Fruit fly (Drosophila melanogaster) whole organism, embryonic: ENCODE results near the gene CG13921.

Source experiments
- CG1024 ChIP-seq: fragments of 200-800 bp; sonication (Bioruptor generic); IDR thresholded peaks from 2 replicates; pipeline ENCODE4 v1.3.6; 2022; ENCODE audit warnings: missing biosample characterization, missing genetic modification characterization
- CG10366 ChIP-seq: fragments of 200-800 bp; sonication (Bioruptor generic); IDR thresholded peaks from 2 replicates; pipeline ENCODE4 v1.3.6; 2022; ENCODE audit warnings: missing biosample characterization, missing genetic modification characterization
- CG10654 ChIP-seq: fragments of 200-800 bp; sonication (Bioruptor generic); optimal IDR thresholded peaks from 2 replicates; lab custom pipeline; 2016; ENCODE audit warnings: missing biosample characterization, missing genetic modification characterization
- CG10979 ChIP-seq: fragments of 200-800 bp; sonication (Bioruptor generic); optimal IDR thresholded peaks from 2 replicates; lab custom pipeline; 2018; ENCODE audit warnings: missing biosample characterization, mild to moderate bottlenecking, missing genetic modification characterization, moderate library complexity
- CG11093 ChIP-seq: fragments of 200-800 bp; sonication (Bioruptor generic); IDR thresholded peaks from 3 replicates; pipeline ENCODE4 v1.3.6; 2022; ENCODE audit warnings: missing biosample characterization, missing genetic modification characterization
- CG11247 ChIP-seq: fragments of 200-800 bp; sonication (Bioruptor generic); IDR thresholded peaks from 2 replicates; pipeline ENCODE4 v1.3.6; 2022; ENCODE audit warnings: missing biosample characterization, missing genetic modification characterization
- CG11560 ChIP-seq: fragments of 200-800 bp; sonication (Bioruptor generic); IDR thresholded peaks from 3 replicates; pipeline ENCODE4 v1.3.6; 2022; ENCODE audit warnings: missing biosample characterization, missing genetic modification characterization
- CG12942 ChIP-seq: fragments of 200-800 bp; sonication (Bioruptor generic); optimal IDR thresholded peaks from 3 replicates; lab custom pipeline; 2016; ENCODE audit warnings: missing biosample characterization, missing genetic modification characterization
- CG13296 ChIP-seq: fragments of 200-800 bp; sonication (Bioruptor generic); optimal IDR thresholded peaks from 3 replicates; lab custom pipeline; 2018; ENCODE audit warnings: missing biosample characterization, mild to moderate bottlenecking, missing genetic modification characterization
- CG14014 ChIP-seq: fragments of 200-800 bp; sonication (Bioruptor generic); IDR thresholded peaks from 2 replicates; pipeline ENCODE4 v1.3.6; 2022; ENCODE audit warnings: missing biosample characterization, missing genetic modification characterization
- CG14667 ChIP-seq: fragments of 200-800 bp; sonication (Bioruptor generic); IDR thresholded peaks from 2 replicates; pipeline ENCODE4 v1.3.6; 2022; ENCODE audit warnings: missing biosample characterization, missing genetic modification characterization
- CG15696 ChIP-seq: fragments of 200-800 bp; sonication (Bioruptor generic); optimal IDR thresholded peaks from 2 replicates; lab custom pipeline; 2019; ENCODE audit warnings: missing biosample characterization, mild to moderate bottlenecking, missing genetic modification characterization, moderate library complexity
- CG1832 ChIP-seq: fragments of 200-800 bp; sonication (Bioruptor generic); optimal IDR thresholded peaks from 2 replicates; lab custom pipeline; 2017; ENCODE audit warnings: missing biosample characterization, mild to moderate bottlenecking, missing genetic modification characterization, inconsistent platforms
- CG30431 ChIP-seq: fragments of 200-800 bp; sonication (Bioruptor generic); optimal IDR thresholded peaks from 2 replicates; lab custom pipeline; 2017; ENCODE audit warnings: missing biosample characterization, missing genetic modification characterization
- CG31224 ChIP-seq: fragments of 200-800 bp; sonication (Bioruptor generic); IDR thresholded peaks from 2 replicates; pipeline ENCODE4 v1.3.6; 2022; ENCODE audit warnings: missing biosample characterization, missing genetic modification characterization
- CG32772 ChIP-seq: fragments of 200-800 bp; sonication (Bioruptor generic); IDR thresholded peaks from 2 replicates; pipeline ENCODE4 v1.3.6; 2022; ENCODE audit warnings: missing biosample characterization, missing genetic modification characterization
- CG6175 ChIP-seq: fragments of 200-800 bp; sonication (Bioruptor generic); IDR thresholded peaks from 3 replicates; pipeline ENCODE4 v1.3.6; 2022; ENCODE audit warnings: missing biosample characterization, missing genetic modification characterization
- CG6254 ChIP-seq: fragments of 200-800 bp; sonication (Bioruptor generic); optimal IDR thresholded peaks from 3 replicates; lab custom pipeline; 2017; ENCODE audit warnings: mild to moderate bottlenecking, missing biosample characterization, missing genetic modification reagents, missing genetic modification characterization
- CG6689 ChIP-seq: fragments of 200-800 bp; sonication (Bioruptor generic); IDR thresholded peaks from 2 replicates; pipeline ENCODE4 v1.3.6; 2022; ENCODE audit warnings: missing biosample characterization, missing genetic modification characterization
- CG7372 ChIP-seq: fragments of 200-800 bp; sonication (Bioruptor generic); IDR thresholded peaks from 2 replicates; pipeline ENCODE4 v1.3.6; 2022; ENCODE audit warnings: missing biosample characterization, missing genetic modification characterization
- D19B ChIP-seq: fragments of 200-800 bp; sonication (Bioruptor generic); optimal IDR thresholded peaks from 2 replicates; lab custom pipeline; 2017; ENCODE audit warnings: missing biosample characterization, mild to moderate bottlenecking, missing genetic modification characterization
- Dad ChIP-seq: fragments of 200-800 bp; sonication (Bioruptor generic); optimal IDR thresholded peaks from 3 replicates; lab custom pipeline; 2016; ENCODE audit warnings: missing biosample characterization, missing genetic modification characterization
- Dek ChIP-seq: fragments of 200-800 bp; sonication (Bioruptor generic); optimal IDR thresholded peaks from 3 replicates; lab custom pipeline; 2019; ENCODE audit warnings: missing biosample characterization, mild to moderate bottlenecking, missing genetic modification characterization, moderate library complexity
- E2f2 ChIP-seq: fragments of 200-800 bp; sonication (Bioruptor generic); IDR thresholded peaks from 2 replicates; pipeline ENCODE4 v1.3.6; 2022; ENCODE audit warnings: missing biosample characterization, missing genetic modification characterization
- Elba2 ChIP-seq: fragments of 200-800 bp; sonication (Bioruptor generic); optimal IDR thresholded peaks from 3 replicates; lab custom pipeline; 2016; ENCODE audit warnings: missing biosample characterization, missing genetic modification characterization
- Fer2 ChIP-seq: fragments of 200-800 bp; sonication (Bioruptor generic); optimal IDR thresholded peaks from 2 replicates; lab custom pipeline; 2018; ENCODE audit warnings: missing biosample characterization, mild to moderate bottlenecking, missing genetic modification characterization, moderate library complexity
- Gsc ChIP-seq: fragments of 200-800 bp; sonication (Bioruptor generic); IDR thresholded peaks from 2 replicates; pipeline ENCODE4 v1.3.6; 2022; ENCODE audit warnings: missing biosample characterization, missing genetic modification characterization
- H15 ChIP-seq: fragments of 200-800 bp; sonication (Bioruptor generic); IDR thresholded peaks from 3 replicates; pipeline ENCODE4 v1.3.6; 2022; ENCODE audit warnings: missing biosample characterization, missing genetic modification characterization
- HLH4C ChIP-seq: fragments of 200-800 bp; sonication (Bioruptor generic); IDR thresholded peaks from 3 replicates; pipeline ENCODE4 v1.3.6; 2022; ENCODE audit warnings: missing biosample characterization, missing genetic modification characterization; ENCODE audit not compliant: partially characterized antibody
- Lhr ChIP-seq: fragments of 200-800 bp; sonication (Bioruptor generic); optimal IDR thresholded peaks from 3 replicates; lab custom pipeline; 2017; ENCODE audit warnings: mild to moderate bottlenecking, missing biosample characterization, missing genetic modification reagents, missing genetic modification characterization
- Max ChIP-seq: fragments of 200-800 bp; sonication (Bioruptor generic); optimal IDR thresholded peaks from 2 replicates; lab custom pipeline; 2016; ENCODE audit warnings: missing biosample characterization, mild to moderate bottlenecking, missing genetic modification characterization
- NFAT ChIP-seq: fragments of 200-800 bp; sonication (Bioruptor generic); IDR thresholded peaks from 2 replicates; pipeline ENCODE4 v1.3.6; 2022; ENCODE audit warnings: missing biosample characterization, missing genetic modification characterization
- Neu2 ChIP-seq: fragments of 200-800 bp; sonication (Bioruptor generic); optimal IDR thresholded peaks from 3 replicates; lab custom pipeline; 2016; ENCODE audit warnings: missing biosample characterization, missing genetic modification characterization, borderline replicate concordance
- Ptx1 ChIP-seq: fragments of 200-800 bp; sonication (Bioruptor generic); IDR thresholded peaks from 2 replicates; pipeline ENCODE4 v1.3.6; 2022; ENCODE audit warnings: missing biosample characterization, missing genetic modification characterization
- Side ChIP-seq: fragments of 200-800 bp; sonication (Bioruptor generic); optimal IDR thresholded peaks from 2 replicates; lab custom pipeline; 2016; ENCODE audit warnings: missing biosample characterization, missing genetic modification characterization
- Usf ChIP-seq: fragments of 200-800 bp; sonication (Bioruptor generic); optimal IDR thresholded peaks from 2 replicates; lab custom pipeline; 2017; ENCODE audit warnings: missing genotype, missing biosample characterization, missing genetic modification characterization
- amos ChIP-seq: fragments of 200-800 bp; sonication (Bioruptor generic); IDR thresholded peaks from 2 replicates; pipeline ENCODE4 v1.3.6; 2022; ENCODE audit warnings: missing biosample characterization, missing genetic modification characterization; ENCODE audit not compliant: partially characterized antibody
- bigmax ChIP-seq: fragments of 200-800 bp; sonication (Bioruptor generic); optimal IDR thresholded peaks from 2 replicates; lab custom pipeline; 2018; ENCODE audit warnings: missing biosample characterization, mild to moderate bottlenecking, missing genetic modification characterization
- dm ChIP-seq: fragments of 200-800 bp; sonication (Bioruptor generic); optimal IDR thresholded peaks from 3 replicates; lab custom pipeline; 2016; ENCODE audit warnings: missing biosample characterization, missing genetic modification characterization
- en ChIP-seq: fragments of 200-800 bp; sonication (Bioruptor generic); optimal IDR thresholded peaks from 2 replicates; lab custom pipeline; 2016; ENCODE audit warnings: missing biosample characterization, missing genetic modification characterization
- nau ChIP-seq: fragments of 200-800 bp; sonication (Bioruptor generic); optimal IDR thresholded peaks from 3 replicates; lab custom pipeline; 2017; ENCODE audit warnings: missing biosample characterization, mild to moderate bottlenecking, missing genetic modification characterization, missing genetic modification reagents
- nerfin-2 ChIP-seq: fragments of 200-800 bp; sonication (Bioruptor generic); IDR thresholded peaks from 2 replicates; pipeline ENCODE4 v1.3.6; 2022; ENCODE audit warnings: missing biosample characterization, missing genetic modification characterization; ENCODE audit not compliant: partially characterized antibody
- oc ChIP-seq: fragments of 200-800 bp; sonication (Bioruptor generic); optimal IDR thresholded peaks from 2 replicates; lab custom pipeline; 2018; ENCODE audit warnings: missing biosample characterization, mild to moderate bottlenecking, missing genetic modification characterization, moderate library complexity
- pros ChIP-seq: fragments of 200-800 bp; sonication (Bioruptor generic); optimal IDR thresholded peaks from 3 replicates; lab custom pipeline; 2019; ENCODE audit warnings: missing biosample characterization, mild to moderate bottlenecking, missing genetic modification characterization, moderate library complexity
- ranshi ChIP-seq: fragments of 200-800 bp; sonication (Bioruptor generic); IDR thresholded peaks from 2 replicates; pipeline ENCODE4 v1.3.6; 2022; ENCODE audit warnings: missing biosample characterization, missing genetic modification characterization
- tio ChIP-seq: fragments of 200-800 bp; sonication (Bioruptor generic); optimal IDR thresholded peaks from 2 replicates; lab custom pipeline; 2017; ENCODE audit warnings: missing biosample characterization, missing genetic modification characterization, inconsistent platforms
- vfl ChIP-seq: fragments of 200-800 bp; sonication (Bioruptor generic); optimal IDR thresholded peaks from 2 replicates; lab custom pipeline; 2016; ENCODE audit warnings: missing biosample characterization, missing genetic modification characterization
- yki ChIP-seq: fragments of >200 bp; optimal IDR thresholded peaks from 3 replicates; lab custom pipeline; 2018
- zen2 ChIP-seq: fragments of 200-800 bp; sonication (Bioruptor generic); IDR thresholded peaks from 3 replicates; pipeline ENCODE4 v1.3.6; 2022; ENCODE audit warnings: missing biosample characterization, missing genetic modification characterization; ENCODE audit not compliant: partially characterized antibody

Gene CG13921

dm6 chr3L:1740129-1740975, 6.4 kb upstream of the CG13921 start (continued):
- TF ChIP-seq bigmax (GFP tag; lab: Kevin White, UChicago) (no peak), zen2 (GFP tag; lab: Robert Waterston, UW) (no peak), CG32772 (GFP tag; lab: Robert Waterston, UW) (peak; percentile 65; the same call in 1 of the 2 replicates), en (GFP tag; lab: Kevin White, UChicago) (peak; percentile 1), Max (no peak), Lhr (GFP tag; lab: Kevin White, UChicago) (no peak), tio (GFP tag; lab: Kevin White, UChicago) (no peak), Fer2 (tag; lab: Kevin White, UChicago) (no peak), ranshi (GFP tag; lab: Robert Waterston, UW) (0 out of 2 replicates have a peak, but pooled peaks have one; percentile 11), CG6254 (GFP tag; lab: Kevin White, UChicago) (no peak), CG12942 (GFP tag; lab: Kevin White, UChicago) (peak; percentile 54), HLH4C (GFP tag; lab: Robert Waterston, UW) (no peak), pros (GFP tag; lab: Kevin White, UChicago) (no peak), Usf (GFP tag; lab: Kevin White, UChicago) (peak; percentile 26), CG7372 (peak; percentile 58), CG10366 (peak; percentile 83), CG11247 (GFP tag; lab: Robert Waterston, UW) (peak; percentile 71), D19B (peak; percentile 17), nerfin-2 (GFP tag; lab: Robert Waterston, UW) (no peak), amos (GFP tag; lab: Robert Waterston, UW) (no peak), CG11560 (tag; lab: Robert Waterston, UW) (peak; percentile 45; the same call in 1 of the 3 replicates), nau (GFP tag; lab: Kevin White, UChicago) (no peak), NFAT (GFP tag; lab: Robert Waterston, UW) (peak; percentile 60; the same call in 1 of the 2 replicates), CG11093 (GFP tag; lab: Robert Waterston, UW) (0 out of 3 replicates have a peak, but pooled peaks have one; percentile 41), CG15696 (tag; lab: Kevin White, UChicago) (no peak), oc (peak; percentile 35), Elba2 (no peak), dm (GFP tag; lab: Kevin White, UChicago) (peak; percentile 23), H15 (GFP tag; lab: Robert Waterston, UW) (peak; percentile 71), CG14667 (peak; percentile 43; the same call in 1 of the 2 replicates), CG6175 (GFP tag; lab: Robert Waterston, UW) (no peak), CG10979 (no peak), Dek (peak; percentile 63), Side (GFP tag; lab: Kevin White, UChicago) (peak; percentile 23), yki (lab: Kevin White, UChicago) (no peak), CG6689 (GFP tag; lab: Robert Waterston, UW) (peak; percentile 74), CG1832 (GFP tag; lab: Kevin White, UChicago) (no peak), CG30431 (peak; percentile 23), CG13296 (GFP tag; lab: Kevin White, UChicago) (peak; percentile 46), CG31224 (GFP tag; lab: Robert Waterston, UW) (peak; percentile 67), Neu2 (GFP tag; lab: Kevin White, UChicago) (no peak), CG1024 (no peak), CG14014 (peak; percentile 78), Dad (GFP tag; lab: Kevin White, UChicago) (no peak), Gsc (GFP tag; lab: Robert Waterston, UW) (0 out of 2 replicates have a peak, but pooled peaks have one; percentile 30), E2f2 (GFP tag; lab: Robert Waterston, UW) (peak; percentile 62), Ptx1 (GFP tag; lab: Robert Waterston, UW) (peak; percentile 89), vfl (GFP tag; lab: Kevin White, UChicago) (peak; percentile 11), CG10654 (GFP tag; lab: Kevin White, UChicago) (no peak)
